Worm (Caenorhabditis elegans): ENCODE results near the gene Y69A2AR.12.

Y69A2AR.12 gene

DNA sequence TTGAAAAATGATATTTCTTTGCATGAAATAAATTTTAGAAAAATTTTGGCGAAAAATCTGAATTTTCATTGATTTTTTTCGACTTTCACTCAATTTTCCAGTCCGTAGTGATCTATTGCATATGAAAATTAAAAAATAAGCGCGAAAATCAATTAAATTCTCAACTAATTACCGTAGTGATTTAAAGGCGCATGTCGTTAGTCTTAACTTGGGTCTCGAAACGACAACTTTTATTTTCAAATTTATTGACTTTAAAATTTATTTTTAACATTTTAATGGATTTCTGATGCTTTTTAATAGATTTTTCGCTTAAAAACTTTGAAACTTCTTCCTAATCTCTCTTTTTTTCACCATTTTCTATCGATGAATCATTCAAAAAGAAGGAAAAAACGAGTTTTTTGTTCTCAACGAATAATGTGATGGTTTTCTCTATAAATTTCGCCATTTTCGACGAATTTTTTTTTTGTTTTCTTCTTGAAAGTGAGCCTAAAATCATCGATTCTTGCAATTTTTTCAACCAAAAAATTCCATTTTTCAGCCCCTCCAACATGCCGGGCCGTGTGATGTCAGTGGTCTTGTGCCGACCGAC lies 39.2 kb downstream of the Y69A2AR.12 start, which contains the start of gene vamp-7 (continued):
- TF ChIP-seq ekl-4 (GFP tag; IDR thresholded peaks at IDR 0.05) (no peak), egrh-3 (GFP tag; IDR thresholded peaks at IDR 0.05) (no peak), hlh-12 (tag; optimal IDR thresholded peaks at IDR 0.05) (no peak), repo-1 (tag; optimal IDR thresholded peaks at IDR 0.05) (peak; percentile 45), tlf-1 (GFP tag; optimal IDR thresholded peaks at IDR 0.05) (peak; percentile 55), bed-1 (GFP tag; IDR thresholded peaks at IDR 0.05) (0 out of 2 replicates have a peak, but pooled peaks have one; percentile 71), rcor-1 (GFP tag; IDR thresholded peaks at IDR 0.05) (0 out of 2 replicates have a peak, but pooled peaks have one; percentile 18), nhr-90 (tag; optimal IDR thresholded peaks at IDR 0.05) (no peak), ztf-6 (GFP tag; IDR thresholded peaks at IDR 0.05) (no peak), hmg-1.2 (GFP tag; IDR thresholded peaks at IDR 0.05) (peak; percentile 24; the same call in 1 of the 2 replicates), F33H1.4 (GFP tag; IDR thresholded peaks at IDR 0.05) (peak; percentile 91), pbrm-1 (GFP tag; IDR thresholded peaks at IDR 0.05) (peak; percentile 44; the same call in 1 of the 2 replicates), attf-3 (GFP tag; conservative IDR thresholded peaks at IDR 0.05) (peak; percentile 55; the same call in 1 of the 2 replicates), egl-44 (GFP tag; IDR thresholded peaks at IDR 0.05) (no peak)

DNA sequence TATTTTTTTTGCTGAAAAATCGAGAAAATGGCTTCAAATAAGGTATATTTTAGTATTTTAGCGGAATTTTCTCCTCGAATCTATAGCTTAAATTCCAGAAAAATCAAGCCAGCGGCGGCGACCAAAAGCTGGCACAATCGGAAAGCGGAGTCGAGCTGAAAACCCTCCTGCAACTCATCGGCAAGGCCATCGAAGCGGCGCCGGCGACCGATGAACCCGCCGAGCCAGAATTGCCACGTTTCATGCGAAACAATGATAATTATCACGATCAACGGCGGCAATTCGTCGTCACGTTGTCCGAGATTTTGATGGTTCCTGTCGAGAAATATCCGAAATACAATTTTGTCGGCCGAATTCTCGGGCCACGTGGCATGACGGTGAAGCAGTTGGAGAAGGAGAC lies 42.0 kb downstream of the Y69A2AR.12 start, which contains the start of gene Y69A2AR.32:
Gene Y69A2AR.32, plus strand, starts transcription at position 28 of the 400 bp plus-strand sequence.
- TF ChIP-seq ztf-25 (GFP tag; IDR thresholded peaks at IDR 0.05) (no peak), nhr-90 (tag; optimal IDR thresholded peaks at IDR 0.05) (no peak), F52B5.7 (tag; optimal IDR thresholded peaks at IDR 0.05) (no peak), somi-1 (GFP tag; optimal IDR thresholded peaks at IDR 0.05) (no peak), nhr-27 (tag; optimal IDR thresholded peaks at IDR 0.05) (no peak), egrh-3 (GFP tag; IDR thresholded peaks at IDR 0.05) (peak; percentile 30; the same call in 1 of the 2 replicates), Y67H2A.10 (GFP tag; conservative IDR thresholded peaks at IDR 0.05) (no peak), ztf-6 (GFP tag; IDR thresholded peaks at IDR 0.05) (no peak), snpc-1.1 (tag; optimal IDR thresholded peaks at IDR 0.05; ENCODE audit: insufficient read depth) (no peak), lin-40 (tag; optimal IDR thresholded peaks at IDR 0.05) (no peak), dpl-1 (GFP tag; optimal IDR thresholded peaks at IDR 0.05) (no peak), let-526 (GFP tag; IDR thresholded peaks at IDR 0.05) (no peak), F55B11.4 (tag; optimal IDR thresholded peaks at IDR 0.05; ENCODE audit: borderline replicate concordance, insufficient read depth) (no peak), B0019.2 (GFP tag; conservative IDR thresholded peaks at IDR 0.05) (no peak), ceh-40 (GFP tag; IDR thresholded peaks at IDR 0.05) (no peak), fkh-3 (tag; optimal IDR thresholded peaks at IDR 0.05) (no peak), madf-3 (GFP tag; IDR thresholded peaks at IDR 0.05) (peak; percentile 80; the same call in 1 of the 2 replicates), K11D2.4 (GFP tag; IDR thresholded peaks at IDR 0.05) (no peak), bed-1 (GFP tag; IDR thresholded peaks at IDR 0.05) (no peak), nfya-2 (GFP tag; IDR thresholded peaks at IDR 0.05) (no peak), T07F8.4 (tag; optimal IDR thresholded peaks at IDR 0.05) (no peak), ceh-27 (GFP tag; optimal IDR thresholded peaks at IDR 0.05) (no peak), let-607 (tag; optimal IDR thresholded peaks at IDR 0.05) (no peak), mxl-1 (tag; optimal IDR thresholded peaks at IDR 0.05) (no peak), lag-1 (GFP tag; IDR thresholded peaks at IDR 0.05) (no peak), nhr-80 (tag; optimal IDR thresholded peaks at IDR 0.05) (no peak), mcd-1 (GFP tag; IDR thresholded peaks at IDR 0.05) (no peak), C06A6.2 (GFP tag; conservative IDR thresholded peaks at IDR 0.05) (no peak), zim-3 (tag; optimal IDR thresholded peaks at IDR 0.05) (peak; percentile 45), B0261.1 (tag; optimal IDR thresholded peaks at IDR 0.05) (no peak), snpc-3.4 (tag; optimal IDR thresholded peaks at IDR 0.05) (no peak), nfyb-1 (GFP tag; IDR thresholded peaks at IDR 0.05) (0 out of 2 replicates have a peak, but pooled peaks have one; percentile 14), D2030.7 (GFP tag; IDR thresholded peaks at IDR 0.05) (no peak), unc-62 (GFP tag; optimal IDR thresholded peaks at IDR 0.05) (no peak), zfh-2 (GFP tag; conservative IDR thresholded peaks at IDR 0.05) (peak; percentile 74; the same call in 1 of the 2 replicates), ztf-26 (tag; optimal IDR thresholded peaks at IDR 0.05) (no peak), Y53F4B.3 (GFP tag; IDR thresholded peaks at IDR 0.05) (no peak)
